Fruit fly (Drosophila melanogaster) whole organism, prepupa: Measurements from ENCODE around the gene Cby.

Source experiments
- CG10631 ChIP-seq: fragments of 200-800 bp; sonication (Bioruptor generic); optimal IDR thresholded peaks from 2 replicates; lab custom pipeline; 2016; ENCODE audit warnings: missing biosample characterization, missing genetic modification characterization
- CG10669 ChIP-seq: fragments of 200-800 bp; sonication (Bioruptor generic); optimal IDR thresholded peaks from 3 replicates; lab custom pipeline; 2018; ENCODE audit warnings: missing biosample characterization, mild to moderate bottlenecking, missing genetic modification characterization, moderate library complexity
- CG11762 ChIP-seq: fragments of 200-800 bp; sonication (Bioruptor generic); optimal IDR thresholded peaks from 3 replicates; lab custom pipeline; 2016; ENCODE audit warnings: missing biosample characterization, missing genetic modification characterization; ENCODE audit not compliant: insufficient read depth
- CG15336 ChIP-seq: fragments of 200-800 bp; sonication (Bioruptor generic); IDR thresholded peaks from 2 replicates; pipeline ENCODE4 v1.3.6; 2022; ENCODE audit warnings: missing biosample characterization, missing genetic modification characterization
- CG1621 ChIP-seq: fragments of 200-800 bp; sonication (Bioruptor generic); optimal IDR thresholded peaks from 3 replicates; lab custom pipeline; 2018; ENCODE audit warnings: missing biosample characterization, mild to moderate bottlenecking, missing genetic modification characterization
- CG16779 ChIP-seq: fragments of 200-800 bp; sonication (Bioruptor generic); optimal IDR thresholded peaks from 3 replicates; lab custom pipeline; 2017; ENCODE audit warnings: missing biosample characterization, mild to moderate bottlenecking, missing genetic modification characterization
- CG3032 ChIP-seq: fragments of 200-800 bp; optimal IDR thresholded peaks from 2 replicates; lab custom pipeline; 2019; ENCODE audit warnings: missing biosample characterization, mild to moderate bottlenecking, missing genetic modification characterization, moderate library complexity
- CG31627 ChIP-seq: fragments of 200-800 bp; sonication (Bioruptor generic); optimal IDR thresholded peaks from 3 replicates; lab custom pipeline; 2016; ENCODE audit warnings: missing biosample characterization, missing genetic modification characterization
- CG32006 ChIP-seq: fragments of 200-800 bp; sonication (Bioruptor generic); optimal IDR thresholded peaks from 3 replicates; lab custom pipeline; 2017; ENCODE audit warnings: missing biosample characterization, mild to moderate bottlenecking, missing genetic modification characterization
- CG34406 ChIP-seq: fragments of 200-800 bp; sonication (Bioruptor generic); optimal IDR thresholded peaks from 3 replicates; lab custom pipeline; 2016; ENCODE audit warnings: missing biosample characterization, missing genetic modification characterization
- CG3919 ChIP-seq: fragments of 200-800 bp; sonication (Bioruptor generic); optimal IDR thresholded peaks from 3 replicates; lab custom pipeline; 2016; ENCODE audit warnings: missing biosample characterization, missing genetic modification characterization
- CG4318 ChIP-seq: fragments of 200-800 bp; sonication (Bioruptor generic); optimal IDR thresholded peaks from 3 replicates; lab custom pipeline; 2017; ENCODE audit warnings: missing biosample characterization, mild to moderate bottlenecking, missing genetic modification characterization
- CG6276 ChIP-seq: fragments of 200-800 bp; sonication (Bioruptor generic); optimal IDR thresholded peaks from 2 replicates; lab custom pipeline; 2017; ENCODE audit warnings: missing biosample characterization, mild to moderate bottlenecking, missing genetic modification characterization
- CG6792 ChIP-seq: fragments of 200-800 bp; sonication (Bioruptor generic); optimal IDR thresholded peaks from 3 replicates; lab custom pipeline; 2016; ENCODE audit warnings: missing biosample characterization, missing genetic modification characterization
- CG6808 ChIP-seq: fragments of 200-800 bp; sonication (Bioruptor generic); optimal IDR thresholded peaks from 3 replicates; lab custom pipeline; 2017; ENCODE audit warnings: missing biosample characterization, missing genetic modification characterization, mild to moderate bottlenecking, moderate library complexity, missing genetic modification reagents
- CG8119 ChIP-seq: fragments of 200-800 bp; sonication (Bioruptor generic); IDR thresholded peaks from 3 replicates; pipeline ENCODE4 v1.3.6; 2022; ENCODE audit warnings: missing biosample characterization, missing genetic modification characterization
- CG8632 ChIP-seq: fragments of 200-800 bp; sonication (Bioruptor generic); optimal IDR thresholded peaks from 3 replicates; lab custom pipeline; 2016; ENCODE audit warnings: missing biosample characterization, missing genetic modification characterization
- CG9139 ChIP-seq: fragments of 200-800 bp; sonication (Bioruptor generic); optimal IDR thresholded peaks from 3 replicates; lab custom pipeline; 2017; ENCODE audit warnings: missing biosample characterization, mild to moderate bottlenecking, missing genetic modification characterization
- Eip75B ChIP-seq: fragments of 200-800 bp; sonication (Bioruptor generic); optimal IDR thresholded peaks from 3 replicates; lab custom pipeline; 2016; ENCODE audit warnings: missing biosample characterization, missing genetic modification characterization
- Eip78C ChIP-seq: fragments of 200-800 bp; sonication (Bioruptor generic); peaks from one replicate; lab custom pipeline; 2016; ENCODE audit warnings: missing biosample characterization, missing genetic modification characterization
- Ets96B ChIP-seq: fragments of 200-800 bp; optimal IDR thresholded peaks from 2 replicates; lab custom pipeline; 2019; ENCODE audit warnings: missing biosample characterization, mild to moderate bottlenecking, missing genetic modification characterization, moderate library complexity
- Gug ChIP-seq: fragments of 200-800 bp; sonication (Bioruptor generic); IDR thresholded peaks from 2 replicates; pipeline ENCODE4 v1.3.6; 2022; ENCODE audit warnings: missing biosample characterization, missing genetic modification characterization
- Hr39 ChIP-seq: fragments of 200-800 bp; sonication (Bioruptor generic); optimal IDR thresholded peaks from 2 replicates; lab custom pipeline; 2016; ENCODE audit warnings: missing biosample characterization, missing genetic modification characterization
- Hr4 ChIP-seq: fragments of 200-800 bp; sonication (Bioruptor generic); optimal IDR thresholded peaks from 3 replicates; lab custom pipeline; 2016; ENCODE audit warnings: missing biosample characterization, missing genetic modification characterization
- Lpt ChIP-seq: fragments of 200-800 bp; sonication (Bioruptor generic); optimal IDR thresholded peaks from 3 replicates; lab custom pipeline; 2016; ENCODE audit warnings: missing biosample characterization, missing genetic modification characterization
- Met ChIP-seq: fragments of 200-800 bp; sonication (Bioruptor generic); optimal IDR thresholded peaks from 3 replicates; lab custom pipeline; 2016; ENCODE audit warnings: missing biosample characterization, missing genetic modification characterization
- OdsH ChIP-seq: fragments of 200-800 bp; sonication (Bioruptor generic); optimal IDR thresholded peaks from 3 replicates; lab custom pipeline; 2016; ENCODE audit warnings: missing biosample characterization, missing genetic modification characterization
- Sox102F ChIP-seq: fragments of 200-800 bp; sonication (Bioruptor generic); optimal IDR thresholded peaks from 2 replicates; lab custom pipeline; 2016; ENCODE audit warnings: missing biosample characterization, mild to moderate bottlenecking, missing genetic modification characterization
- Sox14 ChIP-seq: fragments of 200-800 bp; sonication (Bioruptor generic); optimal IDR thresholded peaks from 3 replicates; lab custom pipeline; 2016; ENCODE audit warnings: missing biosample characterization, missing genetic modification characterization
- achi ChIP-seq: fragments of 200-800 bp; sonication (Bioruptor generic); optimal IDR thresholded peaks from 3 replicates; lab custom pipeline; 2016; ENCODE audit warnings: missing biosample characterization, missing genetic modification characterization
- acj6 ChIP-seq: fragments of 200-800 bp; sonication (Bioruptor generic); optimal IDR thresholded peaks from 3 replicates; lab custom pipeline; 2016; ENCODE audit warnings: missing biosample characterization, missing genetic modification characterization
- dsx ChIP-seq: fragments of 200-800 bp; optimal IDR thresholded peaks from 3 replicates; lab custom pipeline; 2019; ENCODE audit warnings: missing biosample characterization, mild to moderate bottlenecking, missing genetic modification characterization, moderate library complexity; ENCODE audit not compliant: poor library complexity, severe bottlenecking
- eg ChIP-seq: fragments of 200-800 bp; sonication (Bioruptor generic); IDR thresholded peaks from 3 replicates; pipeline ENCODE4 v1.3.6; 2022; ENCODE audit warnings: missing biosample characterization, missing genetic modification characterization
- fd59A ChIP-seq: fragments of 200-800 bp; sonication (Bioruptor generic); optimal IDR thresholded peaks from 2 replicates; lab custom pipeline; 2017; ENCODE audit warnings: missing biosample characterization, mild to moderate bottlenecking, missing genetic modification characterization, missing genetic modification reagents
- net ChIP-seq: fragments of 200-800 bp; sonication (Bioruptor generic); optimal IDR thresholded peaks from 3 replicates; lab custom pipeline; 2016; ENCODE audit warnings: missing biosample characterization, missing genetic modification characterization
- pdm3 ChIP-seq: fragments of 200-800 bp; sonication (Bioruptor generic); optimal IDR thresholded peaks from 3 replicates; lab custom pipeline; 2016; ENCODE audit warnings: missing biosample characterization, missing genetic modification characterization
- salr ChIP-seq, 2 experiments: fragments of 200-800 bp; sonication (Bioruptor generic); optimal IDR thresholded peaks; 3 replicates each; lab custom pipeline; 2016 to 2018; ENCODE audit warnings: missing biosample characterization in 2 of 2, missing genetic modification characterization in 2 of 2, mild to moderate bottlenecking in 1 of 2
- spab ChIP-seq: fragments of 200-800 bp; sonication (Bioruptor generic); optimal IDR thresholded peaks from 2 replicates; lab custom pipeline; 2017; ENCODE audit warnings: missing biosample characterization, mild to moderate bottlenecking, missing genetic modification characterization, missing genetic modification reagents
- ss ChIP-seq, 2 experiments: fragments of 200-800 bp; sonication (Bioruptor generic); optimal IDR thresholded peaks; 2 replicates in 1 of 2; 3 replicates in 1 of 2; lab custom pipeline; 2017 to 2018; ENCODE audit warnings: mild to moderate bottlenecking in 2 of 2, missing biosample characterization in 2 of 2, missing genetic modification characterization in 2 of 2, moderate library complexity in 1 of 2
- vri ChIP-seq: fragments of 200-800 bp; sonication (Bioruptor generic); optimal IDR thresholded peaks from 3 replicates; lab custom pipeline; 2016; ENCODE audit warnings: missing biosample characterization, mild to moderate bottlenecking, missing genetic modification characterization

Gene Cby

dm6 chr3R:21829487-21829957, 38.3 kb upstream of the Cby start (continued):
- no peak for TF ChIP-seq CG6276 (GFP tag; lab: Kevin White, UChicago)
- peak; percentile 53 for TF ChIP-seq CG3032
- peak; percentile 59 for TF ChIP-seq Ets96B (tag; lab: Kevin White, UChicago)
- TF ChIP-seq Sox102F (GFP tag; lab: Kevin White, UChicago): peak; percentile 31
- peak; percentile 36 for TF ChIP-seq CG31627 (GFP tag; lab: Kevin White, UChicago)
- no peak for TF ChIP-seq CG3919 (GFP tag; lab: Kevin White, UChicago)
- TF ChIP-seq vri (GFP tag; lab: Kevin White, UChicago): peak; percentile 98

DNA sequence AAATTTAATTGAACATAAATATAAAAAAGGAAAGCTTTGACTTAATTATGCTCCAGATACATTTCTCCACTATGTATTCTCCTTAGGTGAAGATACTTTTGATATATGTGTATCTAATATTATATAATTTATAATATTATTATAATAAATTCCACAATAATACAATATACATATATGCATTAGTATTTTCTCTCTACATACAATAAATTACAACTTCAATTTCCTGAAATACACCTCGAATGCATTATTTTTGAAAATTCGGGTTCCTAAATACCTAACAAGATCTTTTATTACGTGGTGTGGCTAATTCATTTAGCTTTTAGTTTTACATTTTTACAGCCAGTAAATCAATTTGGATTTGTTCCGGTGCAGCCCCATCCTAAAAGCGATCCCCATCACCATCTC, 37.5 kb upstream of the Cby start:
- TF ChIP-seq Hr39 (GFP tag; lab: Kevin White, UChicago) (no peak), Eip75B (GFP tag; lab: Kevin White, UChicago) (no peak), salr (GFP tag; optimal IDR thresholded peaks at IDR 0.05; lab: Kevin White, UChicago) (peak in 1 of 2 experiments; percentile 70), CG11762 (GFP tag; lab: Kevin White, UChicago) (peak; percentile 69), CG9139 (no peak), CG6792 (no peak), OdsH (GFP tag; lab: Kevin White, UChicago) (peak; percentile 25), Met (GFP tag; lab: Kevin White, UChicago) (no peak), eg (peak; percentile 19; the same call in 1 of the 3 replicates), pdm3 (GFP tag; lab: Kevin White, UChicago) (peak; percentile 34), CG3032 (peak; percentile 76), acj6 (peak; percentile 15), Eip78C (peak; percentile 62), Sox14 (GFP tag; lab: Kevin White, UChicago) (no peak), CG15336 (GFP tag; lab: Robert Waterston, UW) (peak; percentile 69), Lpt (GFP tag; lab: Kevin White, UChicago) (no peak), spab (GFP tag; lab: Kevin White, UChicago) (peak; percentile 76), CG32006 (GFP tag; lab: Kevin White, UChicago) (peak; percentile 91), ss (GFP tag; optimal IDR thresholded peaks at IDR 0.05; lab: Kevin White, UChicago) (peak; percentile 62 to 66), CG3919 (GFP tag; lab: Kevin White, UChicago) (peak; percentile 58), fd59A (peak; percentile 10), CG4318 (GFP tag; lab: Kevin White, UChicago) (peak; percentile 82), Ets96B (tag; lab: Kevin White, UChicago) (peak; percentile 78), achi (peak; percentile 61), CG6276 (GFP tag; lab: Kevin White, UChicago) (peak; percentile 82), CG6808 (GFP tag; lab: Kevin White, UChicago) (peak; percentile 74), CG10669 (peak; percentile 68), dsx (GFP tag; lab: Kevin White, UChicago) (peak; percentile 34), Hr4 (GFP tag; lab: Kevin White, UChicago) (peak; percentile 56), CG16779 (tag; lab: Kevin White, UChicago) (peak; percentile 25), CG1621 (tag; lab: Kevin White, UChicago) (peak; percentile 18), CG8632 (GFP tag; lab: Kevin White, UChicago) (peak; percentile 37), CG8119 (GFP tag; lab: Robert Waterston, UW) (peak; percentile 76), CG34406 (GFP tag; lab: Kevin White, UChicago) (peak; percentile 10), net (GFP tag; lab: Kevin White, UChicago) (no peak), CG10631 (GFP tag; lab: Kevin White, UChicago) (peak; percentile 76), Sox102F (GFP tag; lab: Kevin White, UChicago) (no peak), Gug (0 out of 2 replicates have a peak, but pooled peaks have one; percentile 14)
